Worm (Caenorhabditis elegans) whole organism, mixed stage, embryonic: Measurements from ENCODE around the gene srh-74.
A peak's percentile ranks its signal among the peaks of the same experiment; 100 is the strongest.

Experiments used
- M03D4.4 ChIP-seq: sonication (generic microtip); optimal IDR thresholded peaks from 2 replicates; lab custom pipeline; 2017; ENCODE audit warnings: mild to moderate bottlenecking, missing genetic modification characterization, missing compliant biosample characterization
- elt-1 ChIP-seq: sonication (generic microtip); optimal IDR thresholded peaks from 2 replicates; lab custom pipeline; 2017; ENCODE audit warnings: missing genetic modification characterization, mild to moderate bottlenecking, missing compliant biosample characterization, antibody characterized with exemption, moderate library complexity, borderline replicate concordance; ENCODE audit not compliant: insufficient read depth
- hlh-1 ChIP-seq: fragments of 150-350 bp; optimal IDR thresholded peaks from 2 replicates; lab custom pipeline; 2014; ENCODE audit warnings: missing biosample characterization, missing genetic modification reagents, missing genetic modification characterization
- mep-1 ChIP-seq: fragments of 150-350 bp; optimal IDR thresholded peaks from 2 replicates; lab custom pipeline; 2017; ENCODE audit warnings: missing biosample characterization, missing genetic modification reagents, missing genetic modification characterization, inconsistent platforms
- nhr-2 ChIP-seq: fragments of 150-350 bp; optimal IDR thresholded peaks from 2 replicates; lab custom pipeline; 2014; ENCODE audit warnings: missing biosample characterization, missing genetic modification characterization
- nhr-237 ChIP-seq: fragments of 150-350 bp; optimal IDR thresholded peaks from 2 replicates; lab custom pipeline; 2014; ENCODE audit warnings: missing biosample characterization, missing genetic modification characterization
- pha-4 ChIP-seq: fragments of 150-350 bp; optimal IDR thresholded peaks from 2 replicates; lab custom pipeline; 2018; ENCODE audit warnings: missing biosample characterization, missing genetic modification reagents, missing genetic modification characterization
- snpc-4 ChIP-seq: fragments of 150-350 bp; optimal IDR thresholded peaks from 2 replicates; lab custom pipeline; 2014; ENCODE audit warnings: missing biosample characterization, missing genetic modification characterization
- unc-39 ChIP-seq: fragments of 150-350 bp; optimal IDR thresholded peaks from 2 replicates; lab custom pipeline; 2014; ENCODE audit warnings: missing biosample characterization, missing genetic modification characterization
- ztf-11 ChIP-seq: fragments of 150-350 bp; optimal IDR thresholded peaks from 2 replicates; lab custom pipeline; 2014; ENCODE audit warnings: missing biosample characterization, missing genetic modification characterization

- TF ChIP-seq elt-1 (tag; lab: Kevin White, UChicago) = peak; percentile 90
- no peak for TF ChIP-seq unc-39 (tag; lab: Kevin White, UChicago)
- TF ChIP-seq nhr-2 = no peak
- no peak for TF ChIP-seq pha-4
- TF ChIP-seq nhr-237 (tag; lab: Kevin White, UChicago) = no peak
- TF ChIP-seq mep-1 (tag; lab: Kevin White, UChicago) = no peak
- no peak for TF ChIP-seq M03D4.4
- no peak for TF ChIP-seq snpc-4 (tag; lab: Kevin White, UChicago)
- TF ChIP-seq ztf-11 (tag; lab: Kevin White, UChicago) = no peak
- no peak for TF ChIP-seq hlh-1 (tag; lab: Kevin White, UChicago)
Measured at ce11 chrV:11093163-11094091, 44.8 kb upstream of the srh-74 start, which contains the start of gene lact-8.
